Worm (Caenorhabditis elegans): ENCODE data around the gene K02A6.4.

- TF ChIP-seq nhr-76 (tag; optimal IDR thresholded peaks at IDR 0.05) (no peak), tbx-2 (tag; optimal IDR thresholded peaks at IDR 0.05) (no peak), pqm-1 (tag; optimal IDR thresholded peaks at IDR 0.05) (no peak), unc-62 (GFP tag; optimal IDR thresholded peaks at IDR 0.05) (no peak), ama-1 (optimal IDR thresholded peaks at IDR 0.05) (no peak), ZK546.5 (tag; optimal IDR thresholded peaks at IDR 0.05) (no peak)
Measured at ce11 chrX:8230579-8230978, 12.0 kb upstream of the K02A6.4 start.

Data from whole organism, L3 larva.